Worm (Caenorhabditis elegans) whole organism, early embryonic: ENCODE data around the gene txt-13.

Source experiments
- B0310.2 ChIP-seq: sonication (generic microtip); optimal IDR thresholded peaks from 2 replicates; lab custom pipeline; 2016; ENCODE audit warnings: mild to moderate bottlenecking, missing genetic modification characterization, missing compliant biosample characterization
- F13C5.2 ChIP-seq: sonication (generic microtip); optimal IDR thresholded peaks from 2 replicates; lab custom pipeline; 2017; ENCODE audit warnings: mild to moderate bottlenecking, missing genetic modification characterization, inconsistent platforms, missing compliant biosample characterization
- aly-1 ChIP-seq: sonication (generic microtip); optimal IDR thresholded peaks from 2 replicates; lab custom pipeline; 2016; ENCODE audit warnings: missing genetic modification characterization, missing compliant biosample characterization
- ama-1 ChIP-seq: fragments of 150-350 bp; optimal IDR thresholded peaks from 2 replicates; lab custom pipeline; 2014
- ceh-13 ChIP-seq: fragments of 200-800 bp; sonication (Bioruptor generic); optimal IDR thresholded peaks from 2 replicates; lab custom pipeline; 2018; ENCODE audit warnings: mild to moderate bottlenecking, missing genetic modification characterization, missing compliant biosample characterization
- ceh-36 ChIP-seq: sonication (generic microtip); optimal IDR thresholded peaks from 2 replicates; lab custom pipeline; 2016; ENCODE audit warnings: missing genetic modification characterization, inconsistent platforms, missing compliant biosample characterization
- ets-7 ChIP-seq: sonication (generic microtip); optimal IDR thresholded peaks from 2 replicates; lab custom pipeline; 2016; ENCODE audit warnings: missing genotype, missing genetic modification characterization, missing compliant biosample characterization
- flt-1 ChIP-seq: fragments of 200-800 bp; sonication (Bioruptor generic); IDR thresholded peaks from 2 replicates; pipeline ENCODE4 v1.3.6; 2022; ENCODE audit warnings: missing genetic modification characterization, missing compliant biosample characterization
- hmbx-1 ChIP-seq: sonication (generic microtip); optimal IDR thresholded peaks from 2 replicates; lab custom pipeline; 2016; ENCODE audit warnings: mild to moderate bottlenecking, missing genetic modification characterization, missing compliant biosample characterization
- hmg-4 ChIP-seq: fragments of 200-800 bp; sonication (Bioruptor generic); optimal IDR thresholded peaks from 2 replicates; lab custom pipeline; 2018; ENCODE audit warnings: mild to moderate bottlenecking, missing genetic modification characterization, missing compliant biosample characterization
- hnd-1 ChIP-seq: sonication (generic microtip); optimal IDR thresholded peaks from 2 replicates; lab custom pipeline; 2016; ENCODE audit warnings: missing genetic modification characterization, missing compliant biosample characterization
- pes-1 ChIP-seq: fragments of 200-800 bp; sonication (Bioruptor generic); IDR thresholded peaks from 2 replicates; pipeline ENCODE4 v1.3.6; 2022; ENCODE audit warnings: missing genetic modification reagents, missing genetic modification characterization, missing compliant biosample characterization
- scrt-1 ChIP-seq: fragments of 200-800 bp; sonication (Bioruptor generic); IDR thresholded peaks from 2 replicates; pipeline ENCODE4 v1.3.6; 2022; ENCODE audit warnings: missing genetic modification characterization, missing compliant biosample characterization
- sea-1 ChIP-seq: fragments of 200-800 bp; sonication (Bioruptor generic); conservative IDR thresholded peaks from 2 replicates; pipeline ENCODE4 v1.3.6; 2022; ENCODE audit warnings: missing genetic modification characterization, missing compliant biosample characterization
- tbx-11 ChIP-seq: fragments of 200-800 bp; sonication (Bioruptor generic); IDR thresholded peaks from 2 replicates; pipeline ENCODE4 v1.3.6; 2022; ENCODE audit warnings: missing genetic modification characterization, missing compliant biosample characterization
- tbx-37 ChIP-seq: fragments of 200-800 bp; sonication (Bioruptor generic); conservative IDR thresholded peaks from 2 replicates; pipeline ENCODE4 v1.3.6; 2022; ENCODE audit warnings: missing genetic modification reagents, missing genetic modification characterization, missing compliant biosample characterization
- tra-4 ChIP-seq: sonication (generic microtip); optimal IDR thresholded peaks from 2 replicates; lab custom pipeline; 2017; ENCODE audit warnings: missing genetic modification characterization, missing compliant biosample characterization

Gene txt-13

DNA sequence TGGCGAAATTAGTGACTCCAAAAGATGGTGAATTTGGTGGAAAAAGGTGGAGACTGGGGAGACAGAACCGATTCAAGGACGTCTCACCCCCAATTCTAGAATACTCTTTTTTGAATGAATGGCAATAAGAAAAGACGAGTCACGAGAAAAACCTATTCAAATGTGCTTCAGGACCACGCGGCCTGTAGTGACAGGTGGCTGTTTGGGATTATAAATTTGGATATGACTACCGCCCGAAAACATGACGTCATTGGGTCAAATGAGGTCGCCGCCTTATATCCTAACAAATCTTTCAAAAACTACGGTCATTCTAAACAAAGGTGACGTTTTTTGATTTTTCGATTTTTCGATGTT, 16.4 kb upstream of the txt-13 start:
- TF ChIP-seq flt-1 (GFP tag; lab: Robert Waterston, UW) = no peak

DNA sequence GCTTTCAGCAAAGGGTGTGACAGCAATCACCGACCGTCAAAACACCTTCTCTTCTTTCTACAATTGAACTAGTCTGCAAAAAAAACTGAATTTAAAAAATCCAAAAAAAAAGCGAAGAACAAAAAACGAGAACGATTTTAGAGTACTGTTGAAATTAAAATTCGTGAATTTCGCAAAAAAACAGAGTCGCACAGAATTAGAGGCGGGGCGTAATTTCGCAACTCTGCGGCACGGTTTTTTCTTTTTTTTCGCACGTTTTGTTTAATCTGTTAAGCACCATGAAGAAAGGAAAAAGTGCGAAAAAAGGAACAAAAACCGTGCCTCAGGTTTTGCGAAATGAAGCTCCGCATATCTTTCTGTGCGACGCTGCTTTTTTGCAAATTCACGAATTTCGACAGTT, 15.4 kb upstream of the txt-13 start, which contains the start of gene mnk-1:
mnk-1 (minus strand) TSS at position 73 of the 400 bp plus-strand sequence.
- TF ChIP-seq ets-7 (tag; lab: Kevin White, UChicago) (no peak), sea-1 (GFP tag; lab: Robert Waterston, UW) (no peak), flt-1 (GFP tag; lab: Robert Waterston, UW) (no peak), ceh-36 (no peak)

DNA sequence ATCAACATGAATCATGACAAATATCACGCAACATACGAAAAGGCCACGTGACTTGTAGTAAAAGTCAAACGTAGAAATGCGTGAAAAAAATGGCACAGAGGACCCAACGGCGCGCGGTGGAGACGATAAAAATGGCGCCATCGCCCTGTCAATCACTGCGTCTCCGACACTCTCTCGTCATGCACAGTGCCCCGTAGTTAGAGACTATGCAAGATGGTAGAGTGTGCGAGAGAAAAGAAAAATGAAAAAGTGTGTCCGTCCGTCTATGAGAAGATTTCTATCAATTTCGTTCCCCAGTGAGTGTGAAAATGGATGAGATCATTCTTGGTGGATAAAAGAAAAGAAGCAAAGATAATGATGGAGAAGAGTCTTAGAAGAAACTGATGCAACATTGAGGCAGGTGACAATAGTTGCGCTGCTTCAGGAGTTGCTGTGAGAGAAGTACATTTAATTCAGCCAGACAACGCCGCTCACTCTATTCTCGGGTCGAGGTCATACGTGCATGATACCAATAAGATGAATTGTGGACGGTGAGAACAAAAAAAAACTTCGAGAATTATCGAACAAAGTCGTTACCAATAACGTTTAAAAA, 14.8 kb upstream of the txt-13 start:
- TF ChIP-seq aly-1 (tag; lab: Kevin White, UChicago) = no peak
- no peak for TF ChIP-seq ama-1 (lab: Kevin White, UChicago)
- no peak for TF ChIP-seq B0310.2 (tag; lab: Kevin White, UChicago)
- TF ChIP-seq F13C5.2 (tag; lab: Kevin White, UChicago) = no peak
- TF ChIP-seq tbx-11 (GFP tag; lab: Robert Waterston, UW) = no peak
- no peak for TF ChIP-seq tra-4 (tag; lab: Kevin White, UChicago)
- no peak for TF ChIP-seq flt-1 (GFP tag; lab: Robert Waterston, UW)
- no peak for TF ChIP-seq hnd-1 (tag; lab: Kevin White, UChicago)
- TF ChIP-seq tbx-37 (GFP tag; lab: Robert Waterston, UW) = no peak
- TF ChIP-seq hmg-4 (GFP tag; lab: Kevin White, UChicago) = no peak
- no peak for TF ChIP-seq ets-7 (tag; lab: Kevin White, UChicago)
- TF ChIP-seq ceh-13 (GFP tag; lab: Kevin White, UChicago) = no peak
- TF ChIP-seq scrt-1 = no peak
- no peak for TF ChIP-seq hmbx-1 (tag; lab: Kevin White, UChicago)
- no peak for TF ChIP-seq pes-1
- TF ChIP-seq sea-1 (GFP tag; lab: Robert Waterston, UW) = no peak
- no peak for TF ChIP-seq ceh-36

DNA sequence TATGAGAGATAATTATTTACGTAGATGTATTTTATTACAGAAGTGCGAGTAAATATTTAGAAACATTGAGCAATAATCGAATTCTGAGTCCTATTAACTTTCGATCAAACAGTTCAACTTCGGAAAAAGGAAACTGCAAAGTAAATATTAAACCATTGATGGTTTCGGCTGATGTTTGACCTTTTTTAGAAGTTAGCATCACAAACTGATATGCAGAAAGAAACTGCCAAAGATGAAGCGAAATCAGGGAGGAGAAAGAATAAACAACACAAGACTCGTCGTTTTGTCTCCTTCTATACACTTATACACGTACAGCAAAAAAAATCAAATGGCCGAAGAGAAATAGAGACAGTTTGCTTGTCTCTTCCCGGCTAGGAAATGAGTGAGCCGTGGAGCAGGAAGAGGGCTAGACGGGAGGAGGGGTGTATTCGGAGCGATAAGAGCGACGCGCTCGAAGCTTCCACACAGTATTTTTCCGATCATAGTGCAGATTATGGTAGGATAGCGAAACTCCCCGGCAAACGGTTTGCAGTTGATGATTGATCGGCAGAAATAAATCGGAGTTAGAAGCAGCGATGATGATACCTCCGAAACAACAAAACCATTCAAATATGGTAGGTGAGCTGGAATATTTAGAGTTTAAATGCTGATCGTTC, 13.7 kb upstream of the txt-13 start:
- TF ChIP-seq hnd-1 (tag; lab: Kevin White, UChicago) (no peak), ceh-13 (GFP tag; lab: Kevin White, UChicago) (no peak), hmbx-1 (tag; lab: Kevin White, UChicago) (no peak), ceh-36 (no peak), tra-4 (tag; lab: Kevin White, UChicago) (no peak), scrt-1 (no peak), pes-1 (no peak), ets-7 (tag; lab: Kevin White, UChicago) (no peak), B0310.2 (tag; lab: Kevin White, UChicago) (no peak), aly-1 (tag; lab: Kevin White, UChicago) (no peak), sea-1 (GFP tag; lab: Robert Waterston, UW) (no peak), tbx-37 (GFP tag; lab: Robert Waterston, UW) (no peak)

DNA sequence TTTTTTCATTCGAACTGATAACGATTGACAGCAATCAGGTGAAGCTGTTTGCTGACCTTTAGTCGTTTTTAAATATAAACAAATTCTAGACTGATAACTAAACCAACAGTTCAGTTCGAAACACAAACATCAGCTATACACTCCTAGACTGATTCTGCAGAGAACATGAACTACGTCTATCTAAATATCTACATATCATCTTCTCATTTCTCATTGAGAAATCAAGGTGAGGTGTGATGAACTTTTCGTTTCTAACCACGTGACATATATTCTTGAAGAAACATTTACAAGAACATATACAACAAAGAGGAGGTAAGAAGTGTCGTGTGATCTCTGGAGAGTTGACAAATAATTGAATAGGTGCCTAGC, 13.2 kb upstream of the txt-13 start:
- TF ChIP-seq hmg-4 (GFP tag; lab: Kevin White, UChicago) = no peak
- TF ChIP-seq sea-1 (GFP tag; lab: Robert Waterston, UW) = no peak
- no peak for TF ChIP-seq ama-1 (lab: Kevin White, UChicago)
- TF ChIP-seq B0310.2 (tag; lab: Kevin White, UChicago) = no peak
- TF ChIP-seq ceh-36 = no peak
- no peak for TF ChIP-seq ceh-13 (GFP tag; lab: Kevin White, UChicago)
- no peak for TF ChIP-seq ets-7 (tag; lab: Kevin White, UChicago)

DNA sequence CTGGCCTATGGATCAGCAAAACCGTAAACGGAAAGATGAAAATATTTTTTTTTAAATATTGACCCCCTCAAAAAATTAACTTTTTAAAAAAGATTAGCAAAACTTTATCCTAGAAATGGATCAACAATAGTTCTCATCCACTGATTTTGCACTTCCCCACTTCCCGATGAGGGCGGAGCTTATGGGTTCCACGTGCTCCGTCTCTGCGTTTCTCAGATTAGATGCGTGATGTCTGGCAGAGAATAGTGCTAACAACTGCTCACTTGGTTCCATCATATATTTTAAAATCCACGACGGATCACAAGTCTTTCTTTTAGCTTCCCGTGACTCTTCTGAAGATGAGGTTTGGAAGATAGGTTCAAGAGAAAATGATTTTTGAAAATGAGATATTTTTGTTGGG, 12.1 kb upstream of the txt-13 start:
- no peak for TF ChIP-seq B0310.2 (tag; lab: Kevin White, UChicago)
- no peak for TF ChIP-seq aly-1 (tag; lab: Kevin White, UChicago)
- TF ChIP-seq ama-1 (lab: Kevin White, UChicago) = no peak
- TF ChIP-seq ceh-36 = no peak
- TF ChIP-seq flt-1 (GFP tag; lab: Robert Waterston, UW) = no peak

DNA sequence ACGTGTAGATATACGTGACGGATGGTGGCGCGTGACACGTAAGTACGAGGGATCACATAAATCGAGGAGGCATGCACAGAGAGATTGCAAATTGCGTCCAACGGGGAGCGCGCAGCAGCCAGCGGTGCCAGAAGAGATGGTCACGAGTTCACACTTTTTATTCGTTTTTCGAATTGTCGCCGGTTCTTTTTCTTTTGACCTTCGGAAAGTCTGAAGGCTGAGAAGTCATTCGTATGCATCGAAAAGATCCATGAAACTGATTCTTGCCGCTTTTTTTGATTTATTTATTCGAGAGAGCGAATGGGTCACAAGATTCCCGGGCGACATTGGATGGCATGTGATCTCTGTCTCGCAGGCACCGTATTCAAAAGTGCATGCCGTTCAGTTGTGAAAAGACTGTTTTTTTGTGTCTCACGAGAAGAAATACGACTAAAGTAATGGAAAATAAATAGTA, 11.4 kb upstream of the txt-13 start:
- no peak for TF ChIP-seq ceh-36

DNA sequence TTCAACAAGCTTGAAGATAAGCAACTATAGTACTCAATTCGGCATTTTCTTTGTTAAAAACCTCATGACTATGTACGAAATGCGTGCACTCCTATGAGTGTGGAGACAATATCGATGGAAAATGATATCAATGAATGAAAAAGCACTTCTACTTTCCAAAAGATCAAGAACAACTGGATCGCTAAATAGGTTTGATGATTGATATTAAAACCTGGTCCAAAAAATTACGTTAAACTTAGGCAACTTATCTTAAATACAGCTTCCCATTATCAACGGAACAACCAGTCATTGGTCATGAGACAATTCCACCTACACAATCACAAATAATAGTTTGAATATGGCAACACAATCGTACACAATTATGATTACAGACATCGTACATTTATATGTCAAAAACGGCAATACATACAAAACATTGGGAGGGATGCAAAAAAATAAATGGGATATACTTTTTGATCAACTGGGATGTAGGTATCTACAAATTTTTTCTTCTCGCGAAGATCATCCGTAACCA, 10.7 kb upstream of the txt-13 start:
- TF ChIP-seq B0310.2 (tag; lab: Kevin White, UChicago) (no peak), tbx-11 (GFP tag; lab: Robert Waterston, UW) (no peak), aly-1 (tag; lab: Kevin White, UChicago) (no peak), hmbx-1 (tag; lab: Kevin White, UChicago) (no peak)

DNA sequence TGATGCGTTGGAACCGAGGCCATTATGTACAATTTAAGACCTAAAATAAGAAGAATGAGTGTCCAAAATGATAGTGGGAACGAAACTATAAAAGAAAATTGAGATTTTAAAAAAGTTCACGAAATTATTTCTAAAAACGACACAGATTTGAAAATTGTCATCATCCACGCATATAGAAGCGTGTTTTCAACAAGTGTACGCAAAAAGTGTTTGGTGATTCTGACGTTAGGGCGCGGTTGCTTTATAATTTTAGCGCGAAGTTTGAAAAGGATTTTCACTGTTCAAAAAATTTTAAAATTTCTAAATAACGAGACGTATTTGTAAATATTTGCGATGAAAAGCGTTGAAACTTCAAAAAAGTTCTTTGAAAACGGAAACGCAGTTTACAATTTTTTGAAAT, 7.0 kb upstream of the txt-13 start, which contains the start of gene cdc-48.1:
cdc-48.1 (minus strand) TSS at position 40 of the 400 bp plus-strand sequence.
- TF ChIP-seq pes-1 (peak; percentile 82), tbx-11 (GFP tag; lab: Robert Waterston, UW) (peak; percentile 57; the same call in 1 of the 2 replicates), ceh-13 (GFP tag; lab: Kevin White, UChicago) (peak; percentile 47), hmbx-1 (tag; lab: Kevin White, UChicago) (peak; percentile 51), tra-4 (tag; lab: Kevin White, UChicago) (peak; percentile 60), scrt-1 (peak; percentile 57; the same call in 1 of the 2 replicates), aly-1 (tag; lab: Kevin White, UChicago) (no peak), ceh-36 (peak; percentile 54), hnd-1 (tag; lab: Kevin White, UChicago) (peak; percentile 42), F13C5.2 (tag; lab: Kevin White, UChicago) (peak; percentile 99), ama-1 (lab: Kevin White, UChicago) (no peak), ets-7 (tag; lab: Kevin White, UChicago) (peak; percentile 45), sea-1 (GFP tag; lab: Robert Waterston, UW) (peak; percentile 86), tbx-37 (GFP tag; lab: Robert Waterston, UW) (peak; percentile 75), hmg-4 (GFP tag; lab: Kevin White, UChicago) (peak; percentile 65), B0310.2 (tag; lab: Kevin White, UChicago) (peak; percentile 74), flt-1 (GFP tag; lab: Robert Waterston, UW) (peak; percentile 81)
